Worm (Caenorhabditis elegans) whole organism, young adult: ENCODE data around the gene oig-3.

Experiments
- B0035.1 ChIP-seq: sonication (generic microtip); optimal IDR thresholded peaks from 2 replicates; lab custom pipeline; 2016; ENCODE audit warnings: missing genetic modification characterization, mild to moderate bottlenecking, missing compliant biosample characterization, missing genotype, missing genetic modification reagents
- F55B11.4 ChIP-seq: sonication (generic microtip); optimal IDR thresholded peaks from 2 replicates; lab custom pipeline; 2016; ENCODE audit warnings: missing compliant biosample characterization, missing genetic modification characterization, borderline replicate concordance; ENCODE audit not compliant: insufficient read depth
- Y53F4B.3 ChIP-seq: fragments of 200-800 bp; sonication (Bioruptor generic); IDR thresholded peaks from 2 replicates; pipeline ENCODE4 v1.3.6; 2022; ENCODE audit warnings: missing genetic modification reagents, missing genetic modification characterization, missing compliant biosample characterization
- Y53G8AR.9 ChIP-seq: fragments of 200-800 bp; sonication (Bioruptor generic); conservative IDR thresholded peaks from 2 replicates; pipeline ENCODE4 v1.3.6; 2022; ENCODE audit warnings: missing genetic modification reagents, missing genetic modification characterization, missing compliant biosample characterization
- Y67H2A.10 ChIP-seq: fragments of 200-800 bp; sonication (Bioruptor generic); conservative IDR thresholded peaks from 2 replicates; pipeline ENCODE4 v1.3.6; 2022; ENCODE audit warnings: missing genetic modification reagents, missing genetic modification characterization, missing compliant biosample characterization
- ama-1 ChIP-seq, 3 experiments: fragments of 150-350 bp in 1 of 3; sonication (generic microtip) in 2 of 3; optimal IDR thresholded peaks; 2 replicates each; lab custom pipeline; 2014 to 2018; ENCODE audit warnings: missing biosample characterization in 2 of 3, missing genetic modification characterization in 2 of 3, missing genetic modification reagents in 2 of 3
- aptf-3 ChIP-seq: fragments of 200-800 bp; sonication (Bioruptor generic); IDR thresholded peaks from 2 replicates; pipeline ENCODE4 v1.3.6; 2022; ENCODE audit warnings: missing genetic modification characterization, missing compliant biosample characterization
- attf-6 ChIP-seq: fragments of 200-800 bp; sonication (Bioruptor generic); IDR thresholded peaks from 2 replicates; pipeline ENCODE4 v1.3.6; 2022; ENCODE audit warnings: missing genetic modification reagents, missing genetic modification characterization, missing compliant biosample characterization
- bed-1 ChIP-seq: fragments of 200-800 bp; sonication (Bioruptor generic); IDR thresholded peaks from 2 replicates; pipeline ENCODE4 v1.3.6; 2022; ENCODE audit warnings: missing genetic modification reagents, missing genetic modification characterization, missing compliant biosample characterization
- bed-2 ChIP-seq: fragments of 200-800 bp; sonication (Bioruptor generic); IDR thresholded peaks from 2 replicates; pipeline ENCODE4 v1.3.6; 2022; ENCODE audit warnings: missing genetic modification reagents, missing genetic modification characterization, missing compliant biosample characterization
- cebp-1 ChIP-seq, 2 experiments: fragments of 200-800 bp in 1 of 2; sonication (Bioruptor generic) in 1 of 2; sonication (generic microtip) in 1 of 2; IDR thresholded peaks in 1 of 2; optimal IDR thresholded peaks in 1 of 2; 2 replicates each; pipeline versions ENCODE4 v1.3.6 to Lab custom; 2017 to 2022; ENCODE audit warnings: missing compliant biosample characterization in 2 of 2, missing genetic modification characterization in 2 of 2, mild to moderate bottlenecking in 1 of 2, missing genetic modification reagents in 1 of 2, moderate library complexity in 1 of 2
- cebp-2 ChIP-seq: fragments of 200-800 bp; sonication (Bioruptor generic); IDR thresholded peaks from 2 replicates; pipeline ENCODE4 v1.3.6; 2022; ENCODE audit warnings: missing genetic modification characterization, missing compliant biosample characterization
- ceh-100 ChIP-seq: fragments of 200-800 bp; sonication (Bioruptor generic); IDR thresholded peaks from 2 replicates; pipeline ENCODE4 v1.3.6; 2022; ENCODE audit warnings: missing genetic modification reagents, missing genetic modification characterization, missing compliant biosample characterization
- dox-1 ChIP-seq: fragments of 200-800 bp; sonication (Bioruptor generic); IDR thresholded peaks from 2 replicates; pipeline ENCODE4 v1.3.6; 2022; ENCODE audit warnings: missing genetic modification reagents, missing genetic modification characterization, missing compliant biosample characterization
- efl-1 ChIP-seq: fragments of 150-350 bp; optimal IDR thresholded peaks from 2 replicates; lab custom pipeline; 2014; ENCODE audit warnings: missing biosample characterization, missing genetic modification reagents, missing genetic modification characterization
- egl-18 ChIP-seq: fragments of 200-800 bp; sonication (Bioruptor generic); IDR thresholded peaks from 2 replicates; pipeline ENCODE4 v1.3.6; 2022; ENCODE audit warnings: missing genetic modification reagents, missing genetic modification characterization, missing compliant biosample characterization
- egrh-3 ChIP-seq: fragments of 200-800 bp; sonication (Bioruptor generic); IDR thresholded peaks from 2 replicates; pipeline ENCODE4 v1.3.6; 2022; ENCODE audit warnings: missing genetic modification reagents, missing genetic modification characterization, missing compliant biosample characterization
- ets-4 ChIP-seq: fragments of 200-800 bp; sonication (Bioruptor generic); optimal IDR thresholded peaks from 2 replicates; lab custom pipeline; 2018; ENCODE audit warnings: mild to moderate bottlenecking, missing genetic modification characterization, missing compliant biosample characterization
- gei-17 ChIP-seq: fragments of 200-800 bp; sonication (Bioruptor generic); optimal IDR thresholded peaks from 2 replicates; lab custom pipeline; 2018; ENCODE audit warnings: mild to moderate bottlenecking, missing genetic modification characterization, missing compliant biosample characterization
- hmg-1.2 ChIP-seq: fragments of 200-800 bp; sonication (Bioruptor generic); IDR thresholded peaks from 2 replicates; pipeline ENCODE4 v1.3.6; 2022; ENCODE audit warnings: missing genetic modification reagents, missing genetic modification characterization, missing compliant biosample characterization
- hmg-20 ChIP-seq: fragments of 200-800 bp; sonication (Bioruptor generic); IDR thresholded peaks from 2 replicates; pipeline ENCODE4 v1.3.6; 2022; ENCODE audit warnings: missing genetic modification reagents, missing genetic modification characterization, missing compliant biosample characterization
- hsf-1 ChIP-seq: fragments of 200-800 bp; sonication (Bioruptor generic); IDR thresholded peaks from 2 replicates; pipeline ENCODE4 v1.3.6; 2022; ENCODE audit warnings: missing genetic modification reagents, missing genetic modification characterization, missing compliant biosample characterization
- lin-40 ChIP-seq: sonication (generic microtip); optimal IDR thresholded peaks from 2 replicates; lab custom pipeline; 2016; ENCODE audit warnings: missing genetic modification characterization, mild to moderate bottlenecking, missing compliant biosample characterization, missing genotype, missing genetic modification reagents
- madf-10 ChIP-seq: sonication (generic microtip); optimal IDR thresholded peaks from 2 replicates; lab custom pipeline; 2016; ENCODE audit warnings: mild to moderate bottlenecking, missing genetic modification characterization, missing compliant biosample characterization
- madf-6 ChIP-seq: fragments of 200-800 bp; sonication (Bioruptor generic); IDR thresholded peaks from 2 replicates; pipeline ENCODE4 v1.3.6; 2022; ENCODE audit warnings: missing genetic modification reagents, missing genetic modification characterization, missing compliant biosample characterization
- madf-8 ChIP-seq: fragments of 200-800 bp; sonication (Bioruptor generic); conservative IDR thresholded peaks from 2 replicates; pipeline ENCODE4 v1.3.6; 2022; ENCODE audit warnings: missing genetic modification reagents, missing genetic modification characterization, missing compliant biosample characterization
- nfya-2 ChIP-seq: fragments of 200-800 bp; sonication (Bioruptor generic); IDR thresholded peaks from 2 replicates; pipeline ENCODE4 v1.3.6; 2022; ENCODE audit warnings: missing genetic modification reagents, missing genetic modification characterization, missing compliant biosample characterization
- nfyb-1 ChIP-seq: fragments of 200-800 bp; sonication (Bioruptor generic); IDR thresholded peaks from 2 replicates; pipeline ENCODE4 v1.3.6; 2022; ENCODE audit warnings: missing genetic modification reagents, missing genetic modification characterization, missing compliant biosample characterization
- nhr-179 ChIP-seq: sonication (generic microtip); optimal IDR thresholded peaks from 2 replicates; lab custom pipeline; 2016; ENCODE audit warnings: mild to moderate bottlenecking, missing genetic modification characterization, missing compliant biosample characterization
- pbrm-1 ChIP-seq: fragments of 200-800 bp; sonication (Bioruptor generic); IDR thresholded peaks from 2 replicates; pipeline ENCODE4 v1.3.6; 2022; ENCODE audit warnings: missing genetic modification reagents, missing genetic modification characterization, missing compliant biosample characterization
- repo-1 ChIP-seq: sonication (generic microtip); optimal IDR thresholded peaks from 2 replicates; lab custom pipeline; 2017; ENCODE audit warnings: mild to moderate bottlenecking, missing genetic modification characterization, missing compliant biosample characterization
- sea-2 ChIP-seq: fragments of 200-800 bp; sonication (Bioruptor generic); IDR thresholded peaks from 2 replicates; pipeline ENCODE4 v1.3.6; 2022; ENCODE audit warnings: missing genetic modification characterization, missing compliant biosample characterization
- snpc-1.1 ChIP-seq: sonication (generic microtip); optimal IDR thresholded peaks from 2 replicates; lab custom pipeline; 2017; ENCODE audit warnings: missing genetic modification characterization, mild to moderate bottlenecking, missing compliant biosample characterization, antibody characterized with exemption, moderate library complexity, missing genotype, missing genetic modification reagents; ENCODE audit not compliant: insufficient read depth
- snpc-1.3 ChIP-seq: sonication (generic microtip); optimal IDR thresholded peaks from 2 replicates; lab custom pipeline; 2017; ENCODE audit warnings: missing genetic modification characterization, mild to moderate bottlenecking, missing compliant biosample characterization, antibody characterized with exemption, moderate library complexity, missing genotype, missing genetic modification reagents; ENCODE audit not compliant: insufficient read depth
- snpc-3.4 ChIP-seq: sonication (generic microtip); optimal IDR thresholded peaks from 2 replicates; lab custom pipeline; 2017; ENCODE audit warnings: missing genetic modification characterization, mild to moderate bottlenecking, missing compliant biosample characterization, antibody characterized with exemption, moderate library complexity, missing genotype, missing genetic modification reagents
- sptf-2 ChIP-seq: fragments of 200-800 bp; sonication (Bioruptor generic); optimal IDR thresholded peaks from 2 replicates; lab custom pipeline; 2018; ENCODE audit warnings: mild to moderate bottlenecking, missing genetic modification characterization, missing compliant biosample characterization
- xnd-1 ChIP-seq: sonication (generic microtip); optimal IDR thresholded peaks from 2 replicates; lab custom pipeline; 2016; ENCODE audit warnings: missing genotype, missing genetic modification reagents, missing genetic modification characterization, missing compliant biosample characterization
- zfh-2 ChIP-seq: fragments of 200-800 bp; sonication (Bioruptor generic); conservative IDR thresholded peaks from 2 replicates; pipeline ENCODE4 v1.3.6; 2022; ENCODE audit warnings: missing genetic modification reagents, missing genetic modification characterization, missing compliant biosample characterization

oig-3 gene

ce11 chrV:14683291-14683690, 46.2 kb upstream of the oig-3 start:
- TF ChIP-seq nfyb-1 (GFP tag; lab: Robert Waterston, UW), result 0 out of 2 replicates have a peak, but pooled peaks have one; percentile 40
- TF ChIP-seq snpc-3.4 (tag; lab: Kevin White, UChicago), result no peak
- no peak for TF ChIP-seq F55B11.4
- TF ChIP-seq hsf-1 (GFP tag; lab: Robert Waterston, UW), result 0 out of 2 replicates have a peak, but pooled peaks have one; percentile 23
- no peak for TF ChIP-seq sptf-2 (GFP tag; lab: Kevin White, UChicago)
- no peak for TF ChIP-seq madf-10 (tag; lab: Kevin White, UChicago)
- TF ChIP-seq hmg-20 (GFP tag; lab: Robert Waterston, UW), result no peak
- no peak for TF ChIP-seq pbrm-1
- TF ChIP-seq dox-1 (GFP tag; lab: Robert Waterston, UW), result 0 out of 2 replicates have a peak, but pooled peaks have one; percentile 4
- TF ChIP-seq, all 124 proteins: peak for 3

ce11 chrV:14683926-14684325, 45.5 kb upstream of the oig-3 start:
- TF ChIP-seq Y67H2A.10 (GFP tag; lab: Robert Waterston, UW), result no peak
- no peak for TF ChIP-seq egl-18
- TF ChIP-seq cebp-2, result no peak
- no peak for TF ChIP-seq hmg-1.2 (GFP tag; lab: Robert Waterston, UW)
- TF ChIP-seq bed-1 (GFP tag; lab: Robert Waterston, UW), result no peak
- no peak for TF ChIP-seq aptf-3 (GFP tag; lab: Robert Waterston, UW)
- TF ChIP-seq repo-1, result no peak
- no peak for TF ChIP-seq nfya-2 (GFP tag; lab: Robert Waterston, UW)
- TF ChIP-seq nhr-179, result no peak

- TF ChIP-seq attf-6 (GFP tag; lab: Robert Waterston, UW) (no peak), sptf-2 (GFP tag; lab: Kevin White, UChicago) (no peak), madf-8 (GFP tag; lab: Robert Waterston, UW) (peak; percentile 56; the same call in 1 of the 2 replicates), efl-1 (GFP tag; lab: Kevin White, UChicago) (peak; percentile 26), xnd-1 (tag; lab: Kevin White, UChicago) (peak; percentile 23), egrh-3 (GFP tag; lab: Robert Waterston, UW) (no peak), bed-2 (GFP tag; lab: Robert Waterston, UW) (no peak), ama-1 (optimal IDR thresholded peaks at IDR 0.05; lab: Kevin White, UChicago) (peak; percentile 45), ama-1 (GFP tag; optimal IDR thresholded peaks at IDR 0.05; lab: Kevin White, UChicago) (no peak), cebp-1 (GFP tag; IDR thresholded peaks at IDR 0.05; lab: Robert Waterston, UW) (no peak), cebp-1 (tag; optimal IDR thresholded peaks at IDR 0.05; lab: Kevin White, UChicago) (peak; percentile 79), madf-6 (GFP tag; lab: Robert Waterston, UW) (peak; percentile 73), Y53F4B.3 (GFP tag; lab: Robert Waterston, UW) (no peak), hsf-1 (GFP tag; lab: Robert Waterston, UW) (peak; percentile 54; the same call in 1 of the 2 replicates)
These were observed 44.8 kb upstream of the oig-3 start, which contains the start of gene hsp-90 for ce11 chrV:14684359-14685312. TSS of gene hsp-90 (plus strand) at chrV:14684918.

ce11 chrV:14685435-14686058, 43.9 kb upstream of the oig-3 start, which contains the start of gene C47E8.4:
TSS of gene C47E8.4 (minus strand) at chrV:14685485.
- no peak for TF ChIP-seq zfh-2
- peak; percentile 95 for TF ChIP-seq snpc-3.4 (tag; lab: Kevin White, UChicago)
- TF ChIP-seq sea-2 (GFP tag; lab: Robert Waterston, UW), result peak; percentile 95
- TF ChIP-seq Y53G8AR.9 (GFP tag; lab: Robert Waterston, UW), result peak; percentile 95
- no peak for TF ChIP-seq sptf-2 (GFP tag; lab: Kevin White, UChicago)
- peak; percentile 100 for TF ChIP-seq hsf-1 (GFP tag; lab: Robert Waterston, UW)
- TF ChIP-seq ceh-100 (GFP tag; lab: Robert Waterston, UW), result peak; percentile 86
- TF ChIP-seq ets-4, result no peak
- TF ChIP-seq snpc-1.3, result peak; percentile 89
- peak; percentile 89 for TF ChIP-seq B0035.1
- TF ChIP-seq madf-6 (GFP tag; lab: Robert Waterston, UW), result peak; percentile 93
- peak; percentile 32 for TF ChIP-seq snpc-1.1 (tag; lab: Kevin White, UChicago)
- peak; percentile 95 for TF ChIP-seq bed-2 (GFP tag; lab: Robert Waterston, UW)
- peak; percentile 69 for TF ChIP-seq gei-17 (GFP tag; lab: Kevin White, UChicago)
- peak; percentile 98 for TF ChIP-seq lin-40
